Worm (Caenorhabditis elegans): ENCODE results near the gene T28A8.3.
A peak's percentile ranks its signal among the peaks of the same experiment; 100 is the strongest.

Gene T28A8.3

DNA sequence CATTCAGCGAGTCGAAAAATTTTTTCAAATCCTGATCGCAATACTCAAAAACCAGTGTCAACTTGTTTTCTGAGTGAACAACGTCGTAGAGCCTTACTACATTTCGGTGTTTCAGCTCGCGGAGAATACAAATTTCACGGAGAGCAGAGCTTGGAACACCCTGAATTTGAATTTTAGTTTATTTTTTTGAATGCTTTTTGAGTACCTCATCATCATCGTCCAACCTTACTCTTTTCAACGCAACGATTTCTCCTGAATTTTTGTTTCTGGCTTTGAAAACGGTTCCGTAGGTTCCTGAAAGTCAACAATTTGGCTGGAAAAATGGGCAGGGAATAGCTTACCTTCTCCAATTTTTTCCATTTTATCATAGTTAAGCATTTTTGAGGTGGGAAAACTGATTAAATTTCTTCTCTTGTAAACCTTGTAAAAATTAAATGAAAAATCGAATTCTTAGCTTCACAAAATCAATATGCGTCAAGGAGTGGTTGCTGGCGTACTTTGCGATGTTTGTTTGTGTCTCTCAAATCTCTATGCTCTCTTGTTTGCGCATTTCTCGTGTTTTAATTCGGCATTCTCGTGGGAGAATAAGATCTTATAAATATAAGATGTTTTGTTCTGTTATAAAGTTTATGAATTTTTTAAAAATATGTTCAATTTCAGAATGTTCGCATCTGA is 39.8 kb upstream of the T28A8.3 start, which contains the start of gene cdk-5 (continued):
- peak in 1 of 2 experiments; percentile 46 for TF ChIP-seq let-607 (tag; optimal IDR thresholded peaks at IDR 0.05)
- no peak for TF ChIP-seq F23B12.7 (tag; optimal IDR thresholded peaks at IDR 0.05; ENCODE audit: insufficient read depth)
- peak; percentile 30 for TF ChIP-seq gei-17 (GFP tag; optimal IDR thresholded peaks at IDR 0.05)
- no peak for TF ChIP-seq F52B5.7 (tag; optimal IDR thresholded peaks at IDR 0.05)
- no peak for TF ChIP-seq hrde-1 (tag; optimal IDR thresholded peaks at IDR 0.05; ENCODE audit: borderline replicate concordance)
- TF ChIP-seq Y67H2A.10 (GFP tag; conservative IDR thresholded peaks at IDR 0.05): no peak
- no peak for TF ChIP-seq cebp-2 (GFP tag; IDR thresholded peaks at IDR 0.05)
- TF ChIP-seq ekl-4 (GFP tag; IDR thresholded peaks at IDR 0.05): peak; percentile 86
- TF ChIP-seq ztf-26 (tag; optimal IDR thresholded peaks at IDR 0.05): no peak
- no peak for TF ChIP-seq egrh-3 (GFP tag; IDR thresholded peaks at IDR 0.05)
- no peak for TF ChIP-seq T07F8.4 (tag; optimal IDR thresholded peaks at IDR 0.05)
- TF ChIP-seq nhr-120 (GFP tag; IDR thresholded peaks at IDR 0.05): no peak
- TF ChIP-seq ceh-79 (tag; optimal IDR thresholded peaks at IDR 0.05): no peak
- peak; percentile 4 for TF ChIP-seq efl-1 (GFP tag; optimal IDR thresholded peaks at IDR 0.05)
- TF ChIP-seq hmg-1.2 (GFP tag; IDR thresholded peaks at IDR 0.05): peak; percentile 99
- no peak for TF ChIP-seq Y95B8A.8 (GFP tag; IDR thresholded peaks at IDR 0.05)
- no peak for TF ChIP-seq snpc-4 (GFP tag; optimal IDR thresholded peaks at IDR 0.05)
- TF ChIP-seq snpc-4 (tag; optimal IDR thresholded peaks at IDR 0.05): peak in 2 of 4 experiments; percentile 54 to 62
- TF ChIP-seq Y79H2A.3 (GFP tag; conservative IDR thresholded peaks at IDR 0.05): no peak
- TF ChIP-seq ceh-40 (GFP tag; IDR thresholded peaks at IDR 0.05): no peak
- TF ChIP-seq lag-1 (GFP tag; IDR thresholded peaks at IDR 0.05): no peak
- TF ChIP-seq F10E7.11 (tag; optimal IDR thresholded peaks at IDR 0.05): no peak
- TF ChIP-seq egl-18 (GFP tag; IDR thresholded peaks at IDR 0.05): no peak
- TF ChIP-seq nhr-179 (tag; optimal IDR thresholded peaks at IDR 0.05): no peak
- TF ChIP-seq F57A8.1 (GFP tag; optimal IDR thresholded peaks at IDR 0.05): no peak
- TF ChIP-seq sea-2 (GFP tag; IDR thresholded peaks at IDR 0.05): no peak
- no peak for TF ChIP-seq fkh-3 (tag; optimal IDR thresholded peaks at IDR 0.05)
- no peak for TF ChIP-seq sptf-2 (GFP tag; optimal IDR thresholded peaks at IDR 0.05)
- TF ChIP-seq chd-7 (tag; optimal IDR thresholded peaks at IDR 0.05): no peak
- TF ChIP-seq aptf-3 (GFP tag; IDR thresholded peaks at IDR 0.05): no peak
- peak; percentile 69 for TF ChIP-seq K11D2.4 (GFP tag; IDR thresholded peaks at IDR 0.05)
- peak; percentile 51 for TF ChIP-seq tbp1 (GFP tag; optimal IDR thresholded peaks at IDR 0.05)
- peak; percentile 81 for TF ChIP-seq nfyb-1 (GFP tag; IDR thresholded peaks at IDR 0.05)
- no peak for TF ChIP-seq F49E8.2 (tag; optimal IDR thresholded peaks at IDR 0.05; ENCODE audit: insufficient read depth)
- TF ChIP-seq ama-1 (optimal IDR thresholded peaks at IDR 0.05): no peak
- no peak for TF ChIP-seq ama-1 (GFP tag; optimal IDR thresholded peaks at IDR 0.05)
- no peak for TF ChIP-seq ztf-3 (GFP tag; optimal IDR thresholded peaks at IDR 0.05)
- no peak for TF ChIP-seq snpc-1.1 (tag; optimal IDR thresholded peaks at IDR 0.05; ENCODE audit: insufficient read depth)
- no peak for TF ChIP-seq ceh-91 (GFP tag; IDR thresholded peaks at IDR 0.05)
- no peak for TF ChIP-seq mes-4 (tag; optimal IDR thresholded peaks at IDR 0.05)
- no peak for TF ChIP-seq ztf-25 (GFP tag; IDR thresholded peaks at IDR 0.05)
- TF ChIP-seq dpl-1 (GFP tag; optimal IDR thresholded peaks at IDR 0.05): peak; percentile 11
- no peak for TF ChIP-seq akir-1 (GFP tag; optimal IDR thresholded peaks at IDR 0.05)
- no peak for TF ChIP-seq nfya-1 (tag; optimal IDR thresholded peaks at IDR 0.05; ENCODE audit: borderline replicate concordance, insufficient read depth)
- no peak for TF ChIP-seq mel-28 (tag; optimal IDR thresholded peaks at IDR 0.05; ENCODE audit: borderline replicate concordance)
- TF ChIP-seq athp-1 (tag; optimal IDR thresholded peaks at IDR 0.05): no peak
- TF ChIP-seq egl-44 (GFP tag; IDR thresholded peaks at IDR 0.05): no peak
- peak; percentile 51 for TF ChIP-seq lsl-1 (GFP tag; optimal IDR thresholded peaks at IDR 0.05)

Measured in whole organism, young adult.